Fruit fly (Drosophila melanogaster) whole organism, wandering third instar larva: ENCODE results near the gene CG9628.

Source experiments
- Abd-B ChIP-seq: fragments of >200 bp; optimal IDR thresholded peaks from 2 replicates; lab custom pipeline; 2017; ENCODE audit warnings: missing biosample characterization, missing genetic modification characterization
- CG32264 ChIP-seq: fragments of 200-800 bp; sonication (Bioruptor generic); optimal IDR thresholded peaks from 2 replicates; lab custom pipeline; 2016; ENCODE audit warnings: missing biosample characterization, missing genetic modification characterization
- CG9705 ChIP-seq: fragments of 200-800 bp; sonication (Bioruptor generic); optimal IDR thresholded peaks from 2 replicates; lab custom pipeline; 2018; ENCODE audit warnings: missing biosample characterization, mild to moderate bottlenecking, missing genetic modification characterization
- Dfd ChIP-seq: fragments of >200 bp; optimal IDR thresholded peaks from 2 replicates; lab custom pipeline; 2017; ENCODE audit warnings: missing biosample characterization, missing genetic modification characterization
- Dif ChIP-seq: fragments of 200-275, 200-300 bp; sonication (Bioruptor generic); optimal IDR thresholded peaks from 2 replicates; lab custom pipeline; 2018; ENCODE audit warnings: missing biosample characterization, missing genetic modification characterization; ENCODE audit not compliant: partially characterized antibody
- Hnf4 ChIP-seq: fragments of 200-800 bp; sonication (Bioruptor generic); optimal IDR thresholded peaks from 2 replicates; lab custom pipeline; 2016; ENCODE audit warnings: missing biosample characterization, mild to moderate bottlenecking, missing genetic modification characterization
- Hr78 ChIP-seq: fragments of >200 bp; optimal IDR thresholded peaks from 2 replicates; lab custom pipeline; 2017; ENCODE audit warnings: missing biosample characterization, missing genetic modification characterization
- Mio ChIP-seq: sonication (Bioruptor generic); optimal IDR thresholded peaks from 2 replicates; lab custom pipeline; 2016; ENCODE audit warnings: missing biosample characterization, missing genetic modification characterization
- Myc ChIP-seq: fragments of >200 bp; optimal IDR thresholded peaks from 2 replicates; lab custom pipeline; 2017
- OdsH ChIP-seq: fragments of 200-800 bp; sonication (Bioruptor generic); optimal IDR thresholded peaks from 2 replicates; lab custom pipeline; 2016; ENCODE audit warnings: missing biosample characterization, mild to moderate bottlenecking, missing genetic modification characterization
- Rel ChIP-seq, 2 experiments: fragments of 200-800 bp; sonication (Bioruptor generic) in 1 of 2; optimal IDR thresholded peaks; 2 replicates in 1 of 2; 3 replicates in 1 of 2; lab custom pipeline; 2016 to 2019; ENCODE audit warnings: mild to moderate bottlenecking in 2 of 2, missing biosample characterization in 2 of 2, missing genetic modification characterization in 2 of 2, moderate library complexity in 1 of 2
- Sp1 ChIP-seq: fragments of 200-800 bp; sonication (Bioruptor generic); optimal IDR thresholded peaks from 3 replicates; lab custom pipeline; 2019; ENCODE audit warnings: missing biosample characterization, mild to moderate bottlenecking, missing genetic modification characterization, moderate library complexity
- Vsx2 ChIP-seq: fragments of 200-300, 225-300 bp; sonication (Bioruptor generic); optimal IDR thresholded peaks from 2 replicates; lab custom pipeline; 2018; ENCODE audit warnings: missing biosample characterization, missing genetic modification characterization; ENCODE audit not compliant: partially characterized antibody
- br ChIP-seq: fragments of 200-800 bp; sonication (Bioruptor generic); optimal IDR thresholded peaks from 2 replicates; lab custom pipeline; 2016; ENCODE audit warnings: missing biosample characterization, missing genetic modification characterization
- brk ChIP-seq: fragments of 200-800 bp; sonication (Bioruptor generic); optimal IDR thresholded peaks from 2 replicates; lab custom pipeline; 2016; ENCODE audit warnings: missing biosample characterization, mild to moderate bottlenecking, missing genetic modification characterization
- dl ChIP-seq, 2 experiments: fragments of 175-275, 200-275 bp in 1 of 2; fragments of 200-275 bp in 1 of 2; sonication (Bioruptor generic); optimal IDR thresholded peaks; lab custom pipeline; 2018; ENCODE audit warnings: mild to moderate bottlenecking in 2 of 2, missing biosample characterization in 2 of 2, missing genetic modification characterization in 2 of 2, moderate library complexity in 2 of 2; ENCODE audit not compliant: partially characterized antibody in 2 of 2, insufficient read depth in 1 of 2
- dmrt93B ChIP-seq: fragments of 200-800 bp; sonication (Bioruptor generic); optimal IDR thresholded peaks from 2 replicates; lab custom pipeline; 2018; ENCODE audit warnings: missing biosample characterization, mild to moderate bottlenecking, missing genetic modification characterization
- dsf ChIP-seq: sonication (Bioruptor generic); optimal IDR thresholded peaks from 2 replicates; lab custom pipeline; 2016; ENCODE audit warnings: missing biosample characterization, missing genetic modification characterization, borderline replicate concordance
- ey ChIP-seq: fragments of 200-800 bp; sonication (Bioruptor generic); optimal IDR thresholded peaks from 2 replicates; lab custom pipeline; 2016; ENCODE audit warnings: missing biosample characterization, missing genetic modification characterization
- foxo ChIP-seq, 2 experiments: fragments of 200-800 bp; sonication (Bioruptor generic); optimal IDR thresholded peaks; 2 replicates in 1 of 2; 3 replicates in 1 of 2; lab custom pipeline; 2016 to 2017; ENCODE audit warnings: missing biosample characterization in 2 of 2, missing genetic modification characterization in 2 of 2
- fru ChIP-seq: fragments of 200-800 bp; sonication (Bioruptor generic); optimal IDR thresholded peaks from 3 replicates; lab custom pipeline; 2016; ENCODE audit warnings: missing biosample characterization, mild to moderate bottlenecking, missing genetic modification characterization
- h ChIP-seq: fragments of 200-800 bp; sonication (Bioruptor generic); optimal IDR thresholded peaks from 3 replicates; lab custom pipeline; 2016; ENCODE audit warnings: missing biosample characterization, mild to moderate bottlenecking, missing genetic modification characterization
- jim ChIP-seq: fragments of 175-275, 200-325 bp; sonication (Bioruptor generic); optimal IDR thresholded peaks from 2 replicates; lab custom pipeline; 2016; ENCODE audit warnings: missing biosample characterization, mild to moderate bottlenecking, missing genetic modification characterization
- lola ChIP-seq: fragments of >200 bp; optimal IDR thresholded peaks from 2 replicates; lab custom pipeline; 2017; ENCODE audit warnings: missing biosample characterization, missing genetic modification characterization
- pan ChIP-seq: fragments of >200 bp; optimal IDR thresholded peaks from 2 replicates; lab custom pipeline; 2017
- rgr ChIP-seq: fragments of 200-800 bp; sonication (Bioruptor generic); optimal IDR thresholded peaks from 3 replicates; lab custom pipeline; 2016; ENCODE audit warnings: missing biosample characterization, mild to moderate bottlenecking, missing genetic modification characterization
- sage ChIP-seq: fragments of 200-800 bp; sonication (Bioruptor generic); optimal IDR thresholded peaks from 2 replicates; lab custom pipeline; 2016; ENCODE audit warnings: missing biosample characterization, mild to moderate bottlenecking, missing genetic modification characterization
- sv ChIP-seq: fragments of 200-800 bp; sonication (Bioruptor generic); optimal IDR thresholded peaks from 3 replicates; lab custom pipeline; 2016; ENCODE audit warnings: missing biosample characterization, missing genetic modification characterization
- usp ChIP-seq: fragments of >200 bp; optimal IDR thresholded peaks from 2 replicates; lab custom pipeline; 2017; ENCODE audit warnings: missing biosample characterization, missing genetic modification characterization
- woc ChIP-seq: sonication (Bioruptor generic); optimal IDR thresholded peaks from 2 replicates; lab custom pipeline; 2016; ENCODE audit warnings: missing biosample characterization, mild to moderate bottlenecking, missing genetic modification characterization

Gene CG9628

DNA sequence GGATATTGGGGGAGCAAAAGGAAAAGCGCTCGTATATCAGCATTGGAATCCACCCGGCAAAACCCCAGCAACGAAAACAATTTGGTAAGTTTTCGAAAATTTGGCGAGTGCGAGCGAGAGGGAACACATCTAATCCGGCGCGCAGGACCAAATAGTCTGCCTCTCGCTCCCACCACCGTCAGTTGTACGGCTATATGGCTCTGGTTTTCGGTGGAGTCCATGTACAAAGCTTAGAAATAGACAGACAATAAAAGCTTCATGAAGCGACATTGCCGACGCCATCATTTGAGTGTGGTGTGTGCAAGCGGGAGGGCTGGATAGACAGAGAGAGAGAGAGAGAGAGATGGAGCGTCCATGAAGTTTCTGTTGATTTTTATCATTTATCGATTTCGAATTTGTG lies 42.3 kb upstream of the CG9628 start:
- no peak for TF ChIP-seq dmrt93B

DNA sequence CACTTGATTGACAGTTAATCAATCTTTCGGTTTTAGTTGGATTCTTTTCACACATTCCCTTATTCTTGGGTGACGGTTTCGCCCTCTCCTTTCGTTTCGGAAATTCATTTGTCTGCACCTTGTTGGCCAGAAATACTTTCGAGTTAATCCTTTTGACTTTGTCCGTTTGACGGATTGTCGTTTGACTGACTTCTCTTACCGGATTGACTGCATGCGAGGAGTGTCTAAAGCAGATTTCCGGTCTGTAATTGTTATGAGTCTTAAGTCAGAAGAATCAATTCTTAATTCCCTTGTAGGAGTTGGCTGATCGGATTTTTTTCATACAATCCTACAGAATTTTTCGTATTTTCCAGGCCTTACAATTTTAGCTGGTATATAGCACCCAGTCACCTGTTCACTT lies 39.9 kb upstream of the CG9628 start:
- no peak for TF ChIP-seq lola (GFP tag; lab: Kevin White, UChicago)
- no peak for TF ChIP-seq h (GFP tag; lab: Kevin White, UChicago)
- TF ChIP-seq pan (lab: Kevin White, UChicago) = no peak
- no peak for TF ChIP-seq Mio
- TF ChIP-seq jim (GFP tag; lab: Kevin White, UChicago) = no peak
- TF ChIP-seq CG9705 = no peak
- no peak for TF ChIP-seq fru (GFP tag; lab: Kevin White, UChicago)
- no peak for TF ChIP-seq woc (GFP tag; lab: Kevin White, UChicago)
- no peak for TF ChIP-seq Sp1
- TF ChIP-seq dsf (GFP tag; lab: Kevin White, UChicago) = no peak
- no peak for TF ChIP-seq brk
- no peak for TF ChIP-seq sv (GFP tag; lab: Kevin White, UChicago)
- TF ChIP-seq ey = no peak
- no peak for TF ChIP-seq Vsx2
- no peak for TF ChIP-seq OdsH (GFP tag; lab: Kevin White, UChicago)

DNA sequence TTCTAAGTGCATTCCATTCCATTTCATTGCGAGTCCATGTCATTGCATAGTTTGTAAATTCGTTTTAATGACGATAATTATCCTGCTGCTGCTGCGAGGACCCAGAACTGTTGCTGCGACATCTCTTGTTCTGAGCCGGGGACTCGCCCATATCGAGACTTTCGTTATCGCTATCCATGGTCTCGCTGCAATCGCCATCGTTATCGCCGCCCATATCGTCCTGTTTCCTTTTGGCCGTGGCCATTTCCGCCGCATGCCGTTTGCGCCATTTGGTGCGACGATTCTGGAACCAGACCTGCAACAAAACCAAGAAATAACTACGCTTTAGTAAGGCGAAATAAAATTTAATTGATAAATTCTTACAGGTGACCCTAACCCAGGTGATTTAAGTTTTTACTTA lies 38.8 kb upstream of the CG9628 start:
- TF ChIP-seq Mio (no peak), woc (GFP tag; lab: Kevin White, UChicago) (no peak)

DNA sequence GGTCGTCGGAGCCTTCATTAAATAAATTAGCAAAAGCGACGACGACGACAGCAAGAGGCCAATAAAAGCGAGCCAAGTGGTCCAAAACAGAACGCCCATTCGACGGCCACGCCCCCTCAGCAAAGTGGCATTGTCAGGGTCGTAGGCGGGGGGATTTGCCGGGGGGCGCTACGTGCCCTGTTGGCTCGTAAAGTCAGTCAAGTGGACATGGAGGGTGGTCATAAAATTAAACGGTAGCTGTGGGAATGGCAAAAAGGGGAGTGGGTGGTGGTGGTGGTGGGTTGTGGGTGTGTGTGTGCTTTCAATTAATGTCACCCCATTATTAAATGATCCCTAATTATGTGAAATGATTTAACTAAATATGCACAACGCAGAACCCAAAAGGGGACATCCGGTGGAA lies 31.6 kb upstream of the CG9628 start:
- TF ChIP-seq lola (GFP tag; lab: Kevin White, UChicago) = no peak
- no peak for TF ChIP-seq Dfd (GFP tag; lab: Kevin White, UChicago)
- TF ChIP-seq Rel (GFP tag; optimal IDR thresholded peaks at IDR 0.05; lab: Kevin White, UChicago) = no peak
- TF ChIP-seq Rel (tag; optimal IDR thresholded peaks at IDR 0.05; lab: Kevin White, UChicago) = no peak
- TF ChIP-seq Abd-B (GFP tag; lab: Kevin White, UChicago) = no peak
- TF ChIP-seq jim (GFP tag; lab: Kevin White, UChicago) = no peak
- no peak for TF ChIP-seq CG9705
- TF ChIP-seq Mio = no peak
- no peak for TF ChIP-seq Hr78 (GFP tag; lab: Kevin White, UChicago)
- TF ChIP-seq Vsx2 = no peak
- TF ChIP-seq Hnf4 = no peak
- no peak for TF ChIP-seq pan (lab: Kevin White, UChicago)
- TF ChIP-seq br (GFP tag; lab: Kevin White, UChicago) = no peak
- no peak for TF ChIP-seq Dif
- no peak for TF ChIP-seq sv (GFP tag; lab: Kevin White, UChicago)

DNA sequence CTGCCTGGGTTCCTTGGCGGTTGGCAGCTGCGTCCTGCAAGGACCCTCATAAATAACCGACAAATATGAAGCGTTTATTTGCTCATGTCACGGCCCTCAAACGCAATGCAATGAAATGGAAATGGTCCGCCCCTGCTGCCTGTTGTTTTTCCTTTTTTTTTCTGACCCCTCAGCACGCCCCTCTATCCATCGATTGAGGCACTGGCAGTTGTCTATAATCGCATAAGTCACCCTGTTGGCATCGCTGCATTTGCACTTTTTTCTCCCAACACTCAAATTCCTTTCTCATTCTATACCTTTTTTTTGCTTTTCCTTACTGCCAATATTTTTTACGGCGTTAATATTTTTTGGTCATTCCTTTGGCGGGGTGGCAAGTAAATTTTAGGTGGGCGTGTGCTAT lies 30.4 kb upstream of the CG9628 start:
- TF ChIP-seq jim (GFP tag; lab: Kevin White, UChicago) = no peak
- TF ChIP-seq h (GFP tag; lab: Kevin White, UChicago) = no peak
- TF ChIP-seq br (GFP tag; lab: Kevin White, UChicago) = no peak
- TF ChIP-seq woc (GFP tag; lab: Kevin White, UChicago) = no peak
- TF ChIP-seq CG9705 = no peak
- no peak for TF ChIP-seq rgr
- no peak for TF ChIP-seq usp
- no peak for TF ChIP-seq lola (GFP tag; lab: Kevin White, UChicago)
- TF ChIP-seq Mio = no peak
- no peak for TF ChIP-seq Hnf4
- no peak for TF ChIP-seq dmrt93B
- TF ChIP-seq Abd-B (GFP tag; lab: Kevin White, UChicago) = no peak
- no peak for TF ChIP-seq fru (GFP tag; lab: Kevin White, UChicago)
- TF ChIP-seq sv (GFP tag; lab: Kevin White, UChicago) = no peak
- no peak for TF ChIP-seq dl (GFP tag; optimal IDR thresholded peaks at IDR 0.05; lab: Kevin White, UChicago; ENCODE audit: insufficient read depth in 1 of 2, partially characterized antibody in 2 of 2)
- TF ChIP-seq ey = no peak
- no peak for TF ChIP-seq dsf (GFP tag; lab: Kevin White, UChicago)
- TF ChIP-seq Dfd (GFP tag; lab: Kevin White, UChicago) = no peak

DNA sequence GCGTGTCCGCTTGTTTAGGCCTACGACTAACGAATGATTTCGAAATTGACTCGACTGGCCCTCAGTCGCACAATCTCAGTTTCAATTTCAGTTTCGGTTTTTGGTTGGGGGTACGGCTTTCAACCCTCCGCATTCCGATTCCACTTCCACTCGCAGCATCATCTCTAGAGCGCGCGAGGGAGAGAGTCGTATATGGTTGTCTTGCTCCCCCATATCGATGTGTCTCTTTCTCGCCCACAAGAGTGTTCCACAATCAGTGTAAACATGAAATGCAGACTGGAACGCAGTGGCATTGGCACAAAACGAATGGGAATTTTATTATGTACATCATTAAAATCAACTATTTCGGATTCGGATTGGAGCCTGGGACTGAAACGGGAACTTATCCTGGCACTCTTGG lies 23.1 kb upstream of the CG9628 start, which contains the start of gene HGTX:
Gene HGTX (minus strand): TSS at position 38 of the 400 bp plus-strand sequence.
- TF ChIP-seq Dif (peak; percentile 41), Abd-B (GFP tag; lab: Kevin White, UChicago) (no peak)

DNA sequence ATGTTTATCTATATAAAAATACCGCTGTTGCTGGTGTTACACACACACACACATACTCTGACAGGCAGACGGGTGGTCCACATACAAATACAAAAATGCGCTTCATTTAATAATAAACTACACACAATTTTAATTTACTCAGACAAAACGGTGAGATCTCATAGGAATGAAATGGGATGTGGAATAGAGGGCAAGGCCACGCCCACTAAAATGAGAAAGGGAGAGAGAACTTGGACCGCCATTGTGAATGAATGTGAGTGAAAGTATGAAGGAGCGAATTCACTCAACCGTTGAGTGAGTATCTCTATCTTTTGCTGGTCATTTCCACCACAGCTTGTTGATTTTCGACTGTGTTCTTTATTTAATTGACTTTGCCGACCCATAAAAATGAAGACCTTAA lies 22.0 kb upstream of the CG9628 start:
- no peak for TF ChIP-seq brk
- TF ChIP-seq jim (GFP tag; lab: Kevin White, UChicago) = no peak
- TF ChIP-seq CG32264 = no peak
- no peak for TF ChIP-seq dmrt93B
- TF ChIP-seq foxo (GFP tag; optimal IDR thresholded peaks at IDR 0.05; lab: Kevin White, UChicago) = no peak
- TF ChIP-seq sage = no peak
- TF ChIP-seq sv (GFP tag; lab: Kevin White, UChicago) = no peak
- TF ChIP-seq Myc (lab: Kevin White, UChicago) = no peak
- no peak for TF ChIP-seq dl (GFP tag; optimal IDR thresholded peaks at IDR 0.05; lab: Kevin White, UChicago; ENCODE audit: insufficient read depth in 1 of 2, partially characterized antibody in 2 of 2)
- no peak for TF ChIP-seq br (GFP tag; lab: Kevin White, UChicago)
- TF ChIP-seq Abd-B (GFP tag; lab: Kevin White, UChicago) = no peak
- no peak for TF ChIP-seq lola (GFP tag; lab: Kevin White, UChicago)
- TF ChIP-seq Rel (GFP tag; optimal IDR thresholded peaks at IDR 0.05; lab: Kevin White, UChicago) = no peak
- no peak for TF ChIP-seq Rel (tag; optimal IDR thresholded peaks at IDR 0.05; lab: Kevin White, UChicago)
- TF ChIP-seq h (GFP tag; lab: Kevin White, UChicago) = no peak
- TF ChIP-seq, all 38 proteins: peak for 0
